Worm (Caenorhabditis elegans) whole organism, L1 larva: Measurements from ENCODE around the gene mlc-7.
A peak's percentile ranks its signal among the peaks of the same experiment; 100 is the strongest.

ENCODE experiments used
- C16A3.4 ChIP-seq: fragments of 150-350 bp; optimal IDR thresholded peaks from 2 replicates; lab custom pipeline; 2014; ENCODE audit warnings: missing biosample characterization, missing genetic modification characterization
- F16B12.6 ChIP-seq: fragments of 150-350 bp; optimal IDR thresholded peaks from 2 replicates; lab custom pipeline; 2014; ENCODE audit warnings: missing biosample characterization, missing genetic modification characterization
- aha-1 ChIP-seq: fragments of 150-350 bp; optimal IDR thresholded peaks from 2 replicates; lab custom pipeline; 2014; ENCODE audit warnings: missing biosample characterization, missing genetic modification characterization
- alr-1 ChIP-seq: fragments of 200-800 bp; sonication (Bioruptor generic); optimal IDR thresholded peaks from 2 replicates; lab custom pipeline; 2018; ENCODE audit warnings: borderline replicate concordance, mild to moderate bottlenecking, missing genetic modification characterization, missing compliant biosample characterization
- aly-2 ChIP-seq: fragments of 150-350 bp; optimal IDR thresholded peaks from 2 replicates; lab custom pipeline; 2014; ENCODE audit warnings: missing biosample characterization, missing genetic modification characterization
- ama-1 ChIP-seq: fragments of 150-350 bp; optimal IDR thresholded peaks from 2 replicates; lab custom pipeline; 2014
- blmp-1 ChIP-seq: fragments of 150-350 bp; optimal IDR thresholded peaks from 2 replicates; lab custom pipeline; 2014; ENCODE audit warnings: missing biosample characterization, missing genetic modification characterization
- ceh-8 ChIP-seq: fragments of 200-800 bp; sonication (Bioruptor generic); optimal IDR thresholded peaks from 2 replicates; lab custom pipeline; 2018; ENCODE audit warnings: mild to moderate bottlenecking, missing genetic modification characterization, moderate library complexity, missing compliant biosample characterization
- ceh-82 ChIP-seq, 3 experiments: fragments of 150-350 bp in 1 of 3; sonication (generic microtip) in 2 of 3; optimal IDR thresholded peaks; 2 replicates each; lab custom pipeline; 2014 to 2017; ENCODE audit warnings: missing biosample characterization in 3 of 3, missing genetic modification characterization in 3 of 3
- ceh-90 ChIP-seq: sonication (generic microtip); optimal IDR thresholded peaks from 2 replicates; lab custom pipeline; 2016; ENCODE audit warnings: missing genetic modification characterization, missing compliant biosample characterization
- ces-1 ChIP-seq: fragments of 150-350 bp; optimal IDR thresholded peaks from 2 replicates; lab custom pipeline; 2014; ENCODE audit warnings: missing biosample characterization, missing genetic modification reagents, missing genetic modification characterization
- dpl-1 ChIP-seq, 3 experiments: fragments of 150-350 bp in 2 of 3; sonication (generic microtip) in 1 of 3; optimal IDR thresholded peaks; 2 replicates each; lab custom pipeline; 2014 to 2017; ENCODE audit warnings: missing biosample characterization in 3 of 3, missing genetic modification characterization in 3 of 3, missing genetic modification reagents in 3 of 3
- efl-1 ChIP-seq, 4 experiments: fragments of 150-350 bp; optimal IDR thresholded peaks in 3 of 4; peaks in 1 of 4; 1 replicate in 1 of 4; 2 replicates in 3 of 4; lab custom pipeline; 2014; ENCODE audit warnings: missing biosample characterization in 2 of 4, missing genetic modification characterization in 2 of 4, missing genetic modification reagents in 2 of 4
- egl-27 ChIP-seq, 2 experiments: fragments of 150-350 bp in 1 of 2; sonication (generic microtip); optimal IDR thresholded peaks; 3 replicates each; lab custom pipeline; 2017 to 2018; ENCODE audit warnings: missing biosample characterization in 2 of 2, missing genetic modification characterization in 2 of 2, missing genetic modification reagents in 2 of 2
- elt-2 ChIP-seq: sonication (generic microtip); optimal IDR thresholded peaks from 2 replicates; lab custom pipeline; 2016; ENCODE audit warnings: missing genetic modification characterization, mild to moderate bottlenecking, inconsistent platforms, missing compliant biosample characterization, missing genetic modification reagents
- elt-3 ChIP-seq, 6 experiments: fragments of 150-350 bp in 1 of 6; sonication (generic microtip); optimal IDR thresholded peaks; 2 replicates each; lab custom pipeline; 2017 to 2018; ENCODE audit warnings: missing biosample characterization in 6 of 6, missing genetic modification characterization in 6 of 6, inconsistent platforms in 1 of 6
- fkh-4 ChIP-seq: sonication (generic microtip); optimal IDR thresholded peaks from 2 replicates; lab custom pipeline; 2016; ENCODE audit warnings: missing compliant biosample characterization, missing genetic modification characterization, borderline replicate concordance
- fkh-8 ChIP-seq: sonication (generic microtip); optimal IDR thresholded peaks from 2 replicates; lab custom pipeline; 2016; ENCODE audit warnings: mild to moderate bottlenecking, missing genetic modification characterization, missing compliant biosample characterization
- fos-1 ChIP-seq: fragments of 150-350 bp; optimal IDR thresholded peaks from 2 replicates; lab custom pipeline; 2014; ENCODE audit warnings: missing biosample characterization, missing genetic modification characterization
- grh-1 ChIP-seq: fragments of 200-800 bp; sonication (Bioruptor generic); IDR thresholded peaks from 2 replicates; pipeline ENCODE4 v1.3.6; 2022; ENCODE audit warnings: missing genetic modification reagents, missing genetic modification characterization, missing compliant biosample characterization
- hlh-17 ChIP-seq: fragments of 200-800 bp; sonication (Bioruptor generic); optimal IDR thresholded peaks from 2 replicates; lab custom pipeline; 2018; ENCODE audit warnings: missing genetic modification characterization, mild to moderate bottlenecking, missing compliant biosample characterization, moderate library complexity, borderline replicate concordance
- isw-1 ChIP-seq: fragments of 200-800 bp; sonication (Bioruptor generic); IDR thresholded peaks from 2 replicates; pipeline ENCODE4 v1.3.6; 2022; ENCODE audit warnings: missing genetic modification characterization, missing compliant biosample characterization
- lin-13 ChIP-seq: fragments of 150-350 bp; optimal IDR thresholded peaks from 2 replicates; lab custom pipeline; 2014; ENCODE audit warnings: missing biosample characterization, missing genetic modification reagents, missing genetic modification characterization
- lin-15B ChIP-seq: fragments of 150-350 bp; sonication (generic microtip); optimal IDR thresholded peaks from 3 replicates; lab custom pipeline; 2014; ENCODE audit warnings: missing biosample characterization, missing genetic modification characterization
- lin-35 ChIP-seq, 2 experiments: fragments of 150-350 bp; optimal IDR thresholded peaks; 2 replicates each; lab custom pipeline; 2014; ENCODE audit warnings: missing biosample characterization in 2 of 2, missing genetic modification characterization in 2 of 2, missing genetic modification reagents in 2 of 2
- lsy-2 ChIP-seq, 2 experiments: fragments of 150-350 bp; optimal IDR thresholded peaks; 2 replicates each; lab custom pipeline; 2014; ENCODE audit warnings: missing biosample characterization in 2 of 2, missing genetic modification characterization in 2 of 2
- mdl-1 ChIP-seq, 2 experiments: fragments of 150-350 bp; optimal IDR thresholded peaks; 2 replicates each; lab custom pipeline; 2014 to 2017; ENCODE audit warnings: missing biosample characterization in 2 of 2, missing genetic modification characterization in 2 of 2, inconsistent platforms in 1 of 2
- nhr-19 ChIP-seq: fragments of 200-800 bp; sonication (Bioruptor generic); conservative IDR thresholded peaks from 2 replicates; pipeline ENCODE4 v1.3.6; 2022; ENCODE audit warnings: missing genetic modification characterization, missing compliant biosample characterization
- nhr-20 ChIP-seq: sonication (generic microtip); optimal IDR thresholded peaks from 2 replicates; lab custom pipeline; 2016; ENCODE audit warnings: mild to moderate bottlenecking, missing genetic modification characterization, missing compliant biosample characterization
- nhr-71 ChIP-seq: sonication (generic microtip); optimal IDR thresholded peaks from 2 replicates; lab custom pipeline; 2016; ENCODE audit warnings: mild to moderate bottlenecking, missing genetic modification characterization, moderate library complexity, missing compliant biosample characterization
- nhr-77 ChIP-seq: fragments of 150-350 bp; optimal IDR thresholded peaks from 2 replicates; lab custom pipeline; 2014; ENCODE audit warnings: missing biosample characterization, missing genetic modification characterization
- nhr-90 ChIP-seq: sonication (generic microtip); optimal IDR thresholded peaks from 2 replicates; lab custom pipeline; 2016; ENCODE audit warnings: mild to moderate bottlenecking, missing genetic modification characterization, missing compliant biosample characterization; ENCODE audit not compliant: poor library complexity
- rnt-1 ChIP-seq: sonication (generic microtip); optimal IDR thresholded peaks from 2 replicates; lab custom pipeline; 2016; ENCODE audit warnings: mild to moderate bottlenecking, missing genetic modification characterization, moderate library complexity, missing compliant biosample characterization
- skn-1 ChIP-seq: fragments of 150-350 bp; optimal IDR thresholded peaks from 2 replicates; lab custom pipeline; 2014; ENCODE audit warnings: missing biosample characterization, missing genetic modification characterization
- snu-23 ChIP-seq: sonication (generic microtip); optimal IDR thresholded peaks from 2 replicates; lab custom pipeline; 2016; ENCODE audit warnings: missing genetic modification characterization, missing compliant biosample characterization
- sptf-1 ChIP-seq: fragments of 150-350 bp; optimal IDR thresholded peaks from 2 replicates; lab custom pipeline; 2014; ENCODE audit warnings: missing biosample characterization, missing genetic modification characterization
- tbx-2 ChIP-seq: sonication (generic microtip); optimal IDR thresholded peaks from 2 replicates; lab custom pipeline; 2016; ENCODE audit warnings: missing genetic modification characterization, missing compliant biosample characterization
- unc-30 ChIP-seq: sonication (generic microtip); optimal IDR thresholded peaks from 2 replicates; lab custom pipeline; 2017; ENCODE audit warnings: missing biosample characterization, missing genetic modification characterization
- xbp-1 ChIP-seq: sonication (generic microtip); optimal IDR thresholded peaks from 2 replicates; lab custom pipeline; 2016; ENCODE audit warnings: missing genetic modification characterization, missing compliant biosample characterization
- zip-4 ChIP-seq: fragments of 200-800 bp; sonication (Bioruptor generic); optimal IDR thresholded peaks from 2 replicates; lab custom pipeline; 2018; ENCODE audit warnings: mild to moderate bottlenecking, missing genetic modification characterization, moderate library complexity, missing compliant biosample characterization

Gene mlc-7

DNA sequence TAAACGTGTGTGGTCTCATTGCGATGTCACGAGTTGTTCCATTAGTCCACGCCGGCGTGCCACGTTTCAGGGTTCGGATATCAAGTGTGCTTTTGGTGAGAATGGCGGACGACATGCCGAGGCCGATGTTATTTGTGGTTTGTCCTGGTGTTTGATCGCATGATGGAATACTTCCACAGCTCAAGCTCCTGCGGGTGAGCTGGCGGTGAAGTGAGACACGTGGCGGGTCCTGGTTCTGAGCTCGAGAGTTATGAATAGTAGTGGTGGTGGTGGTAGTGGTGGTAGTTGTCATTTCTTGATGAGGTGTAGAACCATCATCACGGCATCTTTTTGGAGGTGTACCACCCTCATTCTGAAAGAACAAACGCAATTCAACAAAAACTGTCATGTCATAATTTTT, 18.8 kb downstream of the mlc-7 start:
- no peak for TF ChIP-seq aly-2 (tag; lab: Kevin White, UChicago)
- TF ChIP-seq sptf-1 (tag; lab: Kevin White, UChicago), result no peak
- TF ChIP-seq zip-4 (GFP tag; lab: Kevin White, UChicago), result no peak
- no peak for TF ChIP-seq dpl-1 (GFP tag; optimal IDR thresholded peaks at IDR 0.05; lab: Kevin White, UChicago)
- no peak for TF ChIP-seq mdl-1 (tag; optimal IDR thresholded peaks at IDR 0.05; lab: Kevin White, UChicago)
- TF ChIP-seq grh-1, result no peak
- TF ChIP-seq blmp-1 (tag; lab: Kevin White, UChicago), result no peak
- TF ChIP-seq ama-1 (lab: Kevin White, UChicago), result no peak
- TF ChIP-seq unc-30 (tag; lab: Kevin White, UChicago), result no peak
- TF ChIP-seq elt-2 (tag; lab: Kevin White, UChicago), result no peak
- no peak for TF ChIP-seq aha-1 (tag; lab: Kevin White, UChicago)
- no peak for TF ChIP-seq lin-35 (GFP tag; optimal IDR thresholded peaks at IDR 0.05; lab: Kevin White, UChicago)
- TF ChIP-seq egl-27 (tag; optimal IDR thresholded peaks at IDR 0.05; lab: Kevin White, UChicago), result no peak
- TF ChIP-seq, all 84 proteins: peak for 0

DNA sequence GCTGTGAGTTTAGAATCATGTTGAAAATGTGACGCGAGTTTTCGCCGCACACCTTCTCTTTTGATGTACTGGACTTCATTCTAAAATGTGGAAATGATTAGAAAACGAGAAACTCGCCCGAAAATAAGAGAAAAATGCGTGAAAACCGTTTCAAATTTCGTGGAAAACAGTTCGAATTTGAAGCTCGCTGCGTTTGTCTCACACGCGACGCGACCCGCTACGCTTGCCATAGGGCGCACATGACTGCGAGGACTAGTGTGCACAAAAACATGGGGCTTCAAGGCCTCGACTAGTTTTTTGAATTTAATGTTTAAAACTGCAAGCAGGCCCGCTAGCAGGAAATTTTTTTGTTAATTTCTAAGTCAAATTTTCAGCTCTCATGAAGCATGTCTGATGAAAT, 19.9 kb downstream of the mlc-7 start, which contains the start of the genes cyk-4 and pdr-1:
cyk-4 (minus strand) TSS at position 80 of the 400 bp plus-strand sequence.
pdr-1 (plus strand) TSS at position 369 of the 400 bp plus-strand sequence.
- TF ChIP-seq nhr-71 (tag; lab: Kevin White, UChicago) (no peak), ces-1 (no peak), alr-1 (tag; lab: Kevin White, UChicago) (no peak), elt-3 (tag; optimal IDR thresholded peaks at IDR 0.05; lab: Kevin White, UChicago) (peak in 1 of 6 experiments; percentile 65), mdl-1 (tag; optimal IDR thresholded peaks at IDR 0.05; lab: Kevin White, UChicago) (peak in 1 of 2 experiments; percentile 53), dpl-1 (GFP tag; optimal IDR thresholded peaks at IDR 0.05; lab: Kevin White, UChicago) (peak; percentile 79 to 88 (median 82)), snu-23 (GFP tag; lab: Kevin White, UChicago) (peak; percentile 67), nhr-77 (tag; lab: Kevin White, UChicago) (peak; percentile 16), ceh-90 (tag; lab: Kevin White, UChicago) (no peak), lin-15B (peak; percentile 83), fkh-4 (tag; lab: Kevin White, UChicago) (no peak), hlh-17 (GFP tag; lab: Kevin White, UChicago) (no peak), xbp-1 (tag; lab: Kevin White, UChicago) (peak; percentile 30), fkh-8 (tag; lab: Kevin White, UChicago) (peak; percentile 60), isw-1 (GFP tag; lab: Robert Waterston, UW) (peak; percentile 46), fos-1 (tag; lab: Kevin White, UChicago) (peak; percentile 30), lin-35 (GFP tag; optimal IDR thresholded peaks at IDR 0.05; lab: Kevin White, UChicago) (peak; percentile 87 to 94), rnt-1 (tag; lab: Kevin White, UChicago) (peak; percentile 68), lsy-2 (tag; optimal IDR thresholded peaks at IDR 0.05; lab: Kevin White, UChicago) (peak; percentile 58 to 86), ceh-8 (GFP tag; lab: Kevin White, UChicago) (no peak), lin-13 (GFP tag; lab: Kevin White, UChicago) (peak; percentile 13), C16A3.4 (tag; lab: Kevin White, UChicago) (peak; percentile 75), efl-1 (optimal IDR thresholded peaks at IDR 0.05; lab: Kevin White, UChicago) (peak; percentile 73 to 88), efl-1 (GFP tag; optimal IDR thresholded peaks at IDR 0.05 in 1 of 2; lab: Kevin White, UChicago) (peak; percentile 88 to 98), F16B12.6 (tag; lab: Kevin White, UChicago) (peak; percentile 43), ceh-82 (tag; optimal IDR thresholded peaks at IDR 0.05; lab: Kevin White, UChicago) (peak; percentile 41 to 85 (median 50)), skn-1 (peak; percentile 75), nhr-90 (tag; lab: Kevin White, UChicago) (peak; percentile 19), nhr-19 (GFP tag; lab: Robert Waterston, UW) (0 out of 2 replicates have a peak, but pooled peaks have one; percentile 37), nhr-20 (tag; lab: Kevin White, UChicago) (peak; percentile 49), tbx-2 (peak; percentile 54)
